Fruit fly (Drosophila melanogaster) Kc167 (cell line): ENCODE results near the gene Fadd.

Experiments
- Myc ChIP-seq: fragments of >200 bp; optimal IDR thresholded peaks from 2 replicates; lab custom pipeline; 2017; ENCODE audit warnings: missing external identifiers
- Sin3A ChIP-seq: fragments of >200 bp; optimal IDR thresholded peaks from 2 replicates; lab custom pipeline; 2018; ENCODE audit warnings: missing external identifiers
- h ChIP-seq: fragments of >200 bp; optimal IDR thresholded peaks from 3 replicates; lab custom pipeline; 2018; ENCODE audit warnings: missing external identifiers
- insv ChIP-seq: fragments of >200 bp; optimal IDR thresholded peaks from 3 replicates; lab custom pipeline; 2018; ENCODE audit warnings: missing external identifiers
- psq ChIP-seq: fragments of >200 bp; optimal IDR thresholded peaks from 2 replicates; lab custom pipeline; 2017; ENCODE audit warnings: missing external identifiers
- ttk ChIP-seq: sonication (Bioruptor generic); optimal IDR thresholded peaks from 2 replicates; lab custom pipeline; 2017; ENCODE audit warnings: missing external identifiers

Gene Fadd

dm6 chr3R:22026922-22027742 is 7.1 kb upstream of the Fadd start, which contains the start of the genes Cchl and ND-42:
Gene Cchl, minus strand, starts transcription at chr3R:22027480.
Gene ND-42, plus strand, starts transcription at chr3R:22027709.
- TF ChIP-seq Myc (no peak), insv (lab: Kevin White, UChicago) (no peak), psq (lab: Kevin White, UChicago) (no peak), h (lab: Kevin White, UChicago) (no peak), Sin3A (lab: Kevin White, UChicago) (no peak), ttk (lab: Kevin White, UChicago) (no peak)

dm6 chr3R:22027743-22028099 is 6.5 kb upstream of the Fadd start:
- TF ChIP-seq insv (lab: Kevin White, UChicago) = no peak
- no peak for TF ChIP-seq h (lab: Kevin White, UChicago)
- no peak for TF ChIP-seq Sin3A (lab: Kevin White, UChicago)
- TF ChIP-seq psq (lab: Kevin White, UChicago) = no peak
- TF ChIP-seq ttk (lab: Kevin White, UChicago) = no peak
- no peak for TF ChIP-seq Myc

- TF ChIP-seq Sin3A (lab: Kevin White, UChicago) (no peak), h (lab: Kevin White, UChicago) (no peak), Myc (no peak), insv (lab: Kevin White, UChicago) (no peak), psq (lab: Kevin White, UChicago) (no peak), ttk (lab: Kevin White, UChicago) (no peak)
Measured at dm6 chr3R:22031738-22032137, 2.5 kb upstream of the Fadd start, which contains the start of gene CG13409. Gene CG13409, minus strand, starts transcription at chr3R:22031900.

dm6 chr3R:22035552-22035951 is 1.3 kb downstream of the Fadd start:
- no peak for TF ChIP-seq insv (lab: Kevin White, UChicago)
- no peak for TF ChIP-seq h (lab: Kevin White, UChicago)
- TF ChIP-seq Sin3A (lab: Kevin White, UChicago) = no peak
- no peak for TF ChIP-seq psq (lab: Kevin White, UChicago)
- no peak for TF ChIP-seq ttk (lab: Kevin White, UChicago)
- TF ChIP-seq Myc = no peak

- TF ChIP-seq Sin3A (lab: Kevin White, UChicago) = no peak
- TF ChIP-seq psq (lab: Kevin White, UChicago) = no peak
- no peak for TF ChIP-seq Myc
- no peak for TF ChIP-seq h (lab: Kevin White, UChicago)
- no peak for TF ChIP-seq ttk (lab: Kevin White, UChicago)
- no peak for TF ChIP-seq insv (lab: Kevin White, UChicago)
Measured at dm6 chr3R:22039480-22039879, 5.2 kb downstream of the Fadd start.

- TF ChIP-seq ttk (lab: Kevin White, UChicago) (no peak), Sin3A (lab: Kevin White, UChicago) (no peak), h (lab: Kevin White, UChicago) (no peak), psq (lab: Kevin White, UChicago) (no peak), insv (lab: Kevin White, UChicago) (no peak), Myc (no peak)
Measured at dm6 chr3R:22040400-22040799, 6.1 kb downstream of the Fadd start.

- TF ChIP-seq insv (lab: Kevin White, UChicago) (no peak), ttk (lab: Kevin White, UChicago) (no peak), Sin3A (lab: Kevin White, UChicago) (no peak), h (lab: Kevin White, UChicago) (no peak), Myc (no peak), psq (lab: Kevin White, UChicago) (no peak)
Measured at dm6 chr3R:22041625-22042282, 7.5 kb downstream of the Fadd start, which contains the start of gene how. Gene how, plus strand, starts transcription at chr3R:22042191.

- no peak for TF ChIP-seq h (lab: Kevin White, UChicago)
Measured at dm6 chr3R:22042283-22042875, 8.1 kb downstream of the Fadd start.

dm6 chr3R:22042982-22043381 is 8.7 kb downstream of the Fadd start:
- no peak for TF ChIP-seq psq (lab: Kevin White, UChicago)
- TF ChIP-seq ttk (lab: Kevin White, UChicago) = peak; percentile 2
- no peak for TF ChIP-seq insv (lab: Kevin White, UChicago)
- no peak for TF ChIP-seq Sin3A (lab: Kevin White, UChicago)
- TF ChIP-seq h (lab: Kevin White, UChicago) = no peak
- TF ChIP-seq Myc = no peak

- TF ChIP-seq Myc (no peak), Sin3A (lab: Kevin White, UChicago) (no peak), h (lab: Kevin White, UChicago) (no peak), insv (lab: Kevin White, UChicago) (no peak), psq (lab: Kevin White, UChicago) (no peak), ttk (lab: Kevin White, UChicago) (no peak)
Measured at dm6 chr3R:22043748-22044402, 9.6 kb downstream of the Fadd start.

dm6 chr3R:22044443-22044970 is 10.3 kb downstream of the Fadd start:
- TF ChIP-seq ttk (lab: Kevin White, UChicago) (no peak), Sin3A (lab: Kevin White, UChicago) (no peak), h (lab: Kevin White, UChicago) (no peak), insv (lab: Kevin White, UChicago) (no peak), Myc (no peak), psq (lab: Kevin White, UChicago) (no peak)
